Worm (Caenorhabditis elegans): ENCODE results near the gene Y69H2.3.

Gene Y69H2.3

DNA sequence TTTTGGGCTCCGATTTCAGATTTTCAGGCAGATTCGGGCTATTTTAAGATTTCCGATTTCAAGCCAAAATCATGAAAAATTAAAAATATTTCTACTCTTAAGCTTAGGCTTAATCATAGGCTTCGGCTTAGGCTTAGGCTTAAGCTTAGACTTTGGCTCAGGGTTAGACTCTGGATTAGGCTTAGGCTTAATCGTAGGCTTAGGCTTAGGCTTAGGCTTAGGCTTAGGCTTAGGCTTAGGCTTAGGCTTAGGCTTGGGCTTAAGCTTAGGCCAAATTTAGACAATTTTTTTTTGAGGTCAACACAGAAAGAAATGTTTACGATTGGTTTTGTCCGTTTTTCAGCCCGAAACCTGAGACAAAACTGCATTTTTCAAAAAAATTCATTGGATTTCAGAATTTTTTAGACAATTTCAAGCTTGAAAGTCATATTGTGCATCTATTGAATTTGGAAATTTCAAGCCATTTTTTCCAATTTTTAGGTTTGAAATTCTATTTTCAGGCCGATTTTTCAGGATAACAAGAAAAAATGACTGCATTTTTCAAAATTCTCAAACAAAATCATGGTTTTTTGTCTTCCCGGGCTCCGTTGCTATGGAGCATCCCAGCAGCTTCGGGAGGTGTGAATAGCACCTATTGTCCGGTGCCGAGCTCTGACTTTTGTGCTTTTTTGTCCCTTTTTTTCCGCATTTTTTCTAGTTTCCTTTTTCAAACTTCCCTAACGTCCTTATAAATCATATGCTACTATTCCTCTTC, 24.1 kb downstream of the Y69H2.3 start, which contains the start of gene egas-1 (continued):
- no peak for TF ChIP-seq dmd-9 (GFP tag; IDR thresholded peaks at IDR 0.05)
- TF ChIP-seq daf-8 (GFP tag; IDR thresholded peaks at IDR 0.05), result no peak
- no peak for TF ChIP-seq unc-39 (tag; optimal IDR thresholded peaks at IDR 0.05)
- no peak for TF ChIP-seq dpl-1 (GFP tag; optimal IDR thresholded peaks at IDR 0.05)
- TF ChIP-seq fkh-10 (GFP tag; optimal IDR thresholded peaks at IDR 0.05), result no peak
- TF ChIP-seq unc-62 (GFP tag; optimal IDR thresholded peaks at IDR 0.05 in 1 of 2), result peak in 1 of 2 experiments; percentile 89
- TF ChIP-seq unc-62 (tag; optimal IDR thresholded peaks at IDR 0.05), result no peak
- TF ChIP-seq zag-1 (tag; optimal IDR thresholded peaks at IDR 0.05), result no peak
- no peak for TF ChIP-seq zip-2 (tag; optimal IDR thresholded peaks at IDR 0.05)
- no peak for TF ChIP-seq lin-29 (GFP tag; IDR thresholded peaks at IDR 0.05)
- TF ChIP-seq F26F4.8 (GFP tag; conservative IDR thresholded peaks at IDR 0.05), result no peak

- TF ChIP-seq duxl-1 (tag; optimal IDR thresholded peaks at IDR 0.05; ENCODE audit: poor library complexity) (no peak), unc-62 (GFP tag; optimal IDR thresholded peaks at IDR 0.05 in 1 of 2) (no peak), unc-62 (tag; optimal IDR thresholded peaks at IDR 0.05) (no peak), madf-9 (GFP tag; conservative IDR thresholded peaks at IDR 0.05) (no peak), tra-1 (GFP tag; IDR thresholded peaks at IDR 0.05) (no peak), Y105C5A.15 (GFP tag; IDR thresholded peaks at IDR 0.05) (no peak), snpc-4 (tag; optimal IDR thresholded peaks at IDR 0.05) (no peak), set-16 (GFP tag; IDR thresholded peaks at IDR 0.05) (peak; percentile 98), daf-8 (GFP tag; IDR thresholded peaks at IDR 0.05) (no peak), jun-1 (tag; optimal IDR thresholded peaks at IDR 0.05) (no peak), egl-43 (GFP tag; IDR thresholded peaks at IDR 0.05) (0 out of 2 replicates have a peak, but pooled peaks have one; percentile 3)
These were observed 24.9 kb downstream of the Y69H2.3 start for ce11 chrV:18639074-18639473.

ce11 chrV:18638367-18638873, 25.5 kb downstream of the Y69H2.3 start, which contains the start of gene col-42:
Gene col-42, plus strand, starts transcription at chrV:18638484.
- TF ChIP-seq pha-4 (GFP tag; IDR thresholded peaks at IDR 0.05) (no peak), pha-4 (tag; optimal IDR thresholded peaks at IDR 0.05) (no peak), nhr-25 (tag; optimal IDR thresholded peaks at IDR 0.05; ENCODE audit: borderline replicate concordance, insufficient read depth) (peak; percentile 11), ama-1 (optimal IDR thresholded peaks at IDR 0.05) (peak; percentile 38), unc-62 (GFP tag; optimal IDR thresholded peaks at IDR 0.05 in 1 of 2) (no peak), unc-62 (tag; optimal IDR thresholded peaks at IDR 0.05) (no peak), D1046.2 (GFP tag; IDR thresholded peaks at IDR 0.05) (0 out of 2 replicates have a peak, but pooled peaks have one; percentile 10), zfp-3 (GFP tag; conservative IDR thresholded peaks at IDR 0.05) (peak; percentile 14; the same call in 1 of the 2 replicates)

ce11 chrV:18637544-18638366, 26.2 kb downstream of the Y69H2.3 start:
- TF ChIP-seq hmg-1.1 (GFP tag; IDR thresholded peaks at IDR 0.05), result no peak
- TF ChIP-seq fos-1 (tag; optimal IDR thresholded peaks at IDR 0.05), result no peak
- no peak for TF ChIP-seq rbr-2 (tag; optimal IDR thresholded peaks at IDR 0.05)
- peak; percentile 33; the same call in 1 of the 2 replicates for TF ChIP-seq mdt-29 (GFP tag; IDR thresholded peaks at IDR 0.05)
- no peak for TF ChIP-seq nhr-42 (GFP tag; IDR thresholded peaks at IDR 0.05)
- TF ChIP-seq snpc-1.2 (GFP tag; IDR thresholded peaks at IDR 0.05), result no peak
- TF ChIP-seq nhr-25 (tag; optimal IDR thresholded peaks at IDR 0.05; ENCODE audit: borderline replicate concordance, insufficient read depth), result peak; percentile 58
- TF ChIP-seq zag-1 (tag; optimal IDR thresholded peaks at IDR 0.05), result no peak
- no peak for TF ChIP-seq ZK337.2 (GFP tag; IDR thresholded peaks at IDR 0.05)
- no peak for TF ChIP-seq nhr-11 (tag; optimal IDR thresholded peaks at IDR 0.05)
- TF ChIP-seq daf-16 (GFP tag; optimal IDR thresholded peaks at IDR 0.05), result no peak
- TF ChIP-seq daf-16 (tag; optimal IDR thresholded peaks at IDR 0.05), result no peak
- TF ChIP-seq ceh-44 (GFP tag; IDR thresholded peaks at IDR 0.05), result no peak
- TF ChIP-seq ceh-82 (tag; optimal IDR thresholded peaks at IDR 0.05), result no peak
- peak; percentile 85 for TF ChIP-seq ama-1 (optimal IDR thresholded peaks at IDR 0.05)
- no peak for TF ChIP-seq lin-1 (GFP tag; IDR thresholded peaks at IDR 0.05)
- TF ChIP-seq Y5F2A.4 (GFP tag; optimal IDR thresholded peaks at IDR 0.05), result no peak
- no peak for TF ChIP-seq ZK546.5 (tag; optimal IDR thresholded peaks at IDR 0.05)
- TF ChIP-seq nhr-102 (tag; optimal IDR thresholded peaks at IDR 0.05), result no peak
- no peak for TF ChIP-seq aly-2 (tag; optimal IDR thresholded peaks at IDR 0.05)
- TF ChIP-seq tag-97 (GFP tag; IDR thresholded peaks at IDR 0.05), result no peak
- no peak for TF ChIP-seq F26F4.8 (GFP tag; conservative IDR thresholded peaks at IDR 0.05)

Data from whole organism, L4 larva.